Worm (Caenorhabditis elegans) whole organism, L3 larva: ENCODE results near the gene Y56A3A.41.

Experiments
- R02D3.7 ChIP-seq: fragments of 150-350 bp; optimal IDR thresholded peaks from 2 replicates; lab custom pipeline; 2014; ENCODE audit warnings: missing biosample characterization, missing genetic modification characterization
- ZK546.5 ChIP-seq: sonication (generic microtip); optimal IDR thresholded peaks from 2 replicates; lab custom pipeline; 2017; ENCODE audit warnings: missing biosample characterization, missing genetic modification characterization
- aly-2 ChIP-seq: fragments of 150-350 bp; optimal IDR thresholded peaks from 2 replicates; lab custom pipeline; 2014; ENCODE audit warnings: missing biosample characterization, missing genetic modification characterization
- ama-1 ChIP-seq: fragments of 150-350 bp; optimal IDR thresholded peaks from 2 replicates; lab custom pipeline; 2018
- ceh-16 ChIP-seq: sonication (generic microtip); optimal IDR thresholded peaks from 2 replicates; lab custom pipeline; 2017; ENCODE audit warnings: missing biosample characterization, missing genetic modification characterization
- ceh-28 ChIP-seq: fragments of 150-350 bp; optimal IDR thresholded peaks from 2 replicates; lab custom pipeline; 2014; ENCODE audit warnings: missing biosample characterization, missing genetic modification reagents, missing genetic modification characterization
- ceh-82 ChIP-seq: fragments of 150-350 bp; optimal IDR thresholded peaks from 2 replicates; lab custom pipeline; 2014; ENCODE audit warnings: missing biosample characterization, missing genetic modification characterization
- ceh-9 ChIP-seq: sonication (generic microtip); optimal IDR thresholded peaks from 2 replicates; lab custom pipeline; 2018; ENCODE audit warnings: missing biosample characterization, missing genetic modification characterization
- daf-12 ChIP-seq: fragments of 150-350 bp; optimal IDR thresholded peaks from 2 replicates; lab custom pipeline; 2014; ENCODE audit warnings: missing biosample characterization, missing genetic modification reagents, missing genetic modification characterization
- egl-27 ChIP-seq: sonication (generic microtip); optimal IDR thresholded peaks from 4 replicates; lab custom pipeline; 2017; ENCODE audit warnings: missing biosample characterization, missing genetic modification reagents, missing genetic modification characterization
- egl-5 ChIP-seq: fragments of 150-350 bp; optimal IDR thresholded peaks from 2 replicates; lab custom pipeline; 2017; ENCODE audit warnings: missing biosample characterization, missing genetic modification reagents, missing genetic modification characterization, inconsistent platforms
- elt-1 ChIP-seq: fragments of 150-350 bp; optimal IDR thresholded peaks from 2 replicates; lab custom pipeline; 2014; ENCODE audit warnings: missing biosample characterization, missing genetic modification characterization
- elt-2 ChIP-seq: sonication (generic microtip); optimal IDR thresholded peaks from 2 replicates; lab custom pipeline; 2016; ENCODE audit warnings: missing genetic modification reagents, mild to moderate bottlenecking, missing genetic modification characterization, missing compliant biosample characterization
- elt-3 ChIP-seq, 3 experiments: fragments of 150-350 bp in 1 of 3; sonication (generic microtip) in 2 of 3; optimal IDR thresholded peaks; 2 replicates in 2 of 3; 4 replicates in 1 of 3; lab custom pipeline; 2014 to 2017; ENCODE audit warnings: missing biosample characterization in 3 of 3, missing genetic modification characterization in 3 of 3
- eor-1 ChIP-seq, 2 experiments: fragments of 150-350 bp; optimal IDR thresholded peaks; 2 replicates each; lab custom pipeline; 2014 to 2018; ENCODE audit warnings: missing biosample characterization in 2 of 2, missing genetic modification characterization in 2 of 2
- fkh-10 ChIP-seq: sonication (generic microtip); optimal IDR thresholded peaks from 2 replicates; lab custom pipeline; 2017; ENCODE audit warnings: missing biosample characterization, missing genetic modification reagents, missing genetic modification characterization
- fkh-2 ChIP-seq: fragments of 150-350 bp; optimal IDR thresholded peaks from 2 replicates; lab custom pipeline; 2014; ENCODE audit warnings: missing biosample characterization, missing genetic modification reagents, missing genetic modification characterization
- fos-1 ChIP-seq: fragments of 150-350 bp; optimal IDR thresholded peaks from 2 replicates; lab custom pipeline; 2014; ENCODE audit warnings: missing biosample characterization, missing genetic modification characterization
- hmg-11 ChIP-seq: sonication (generic microtip); optimal IDR thresholded peaks from 2 replicates; lab custom pipeline; 2016; ENCODE audit warnings: missing genetic modification characterization, missing compliant biosample characterization
- jun-1 ChIP-seq: fragments of 150-350 bp; optimal IDR thresholded peaks from 2 replicates; lab custom pipeline; 2014; ENCODE audit warnings: missing biosample characterization, missing genetic modification reagents, missing genetic modification characterization
- lin-15B ChIP-seq: fragments of 150-350 bp; optimal IDR thresholded peaks from 2 replicates; lab custom pipeline; 2014; ENCODE audit warnings: missing biosample characterization, missing genetic modification characterization
- lin-39 ChIP-seq: fragments of 150-350 bp; optimal IDR thresholded peaks from 2 replicates; lab custom pipeline; 2018; ENCODE audit warnings: missing biosample characterization, missing genetic modification reagents, missing genetic modification characterization
- lsy-12 ChIP-seq: sonication (generic microtip); optimal IDR thresholded peaks from 2 replicates; lab custom pipeline; 2016; ENCODE audit warnings: mild to moderate bottlenecking, missing genetic modification characterization, missing compliant biosample characterization
- mdl-1 ChIP-seq: fragments of 150-350 bp; optimal IDR thresholded peaks from 2 replicates; lab custom pipeline; 2014; ENCODE audit warnings: missing biosample characterization, missing genetic modification characterization
- mml-1 ChIP-seq: fragments of 150-350 bp; sonication (generic microtip); optimal IDR thresholded peaks from 3 replicates; lab custom pipeline; 2014; ENCODE audit warnings: missing biosample characterization, missing genetic modification characterization
- nfya-1 ChIP-seq: sonication (generic microtip); optimal IDR thresholded peaks from 2 replicates; lab custom pipeline; 2017; ENCODE audit warnings: missing genetic modification characterization, mild to moderate bottlenecking, missing compliant biosample characterization, antibody characterized with exemption, moderate library complexity; ENCODE audit not compliant: insufficient read depth
- nhr-11 ChIP-seq: fragments of 150-350 bp; optimal IDR thresholded peaks from 2 replicates; lab custom pipeline; 2014; ENCODE audit warnings: missing biosample characterization, missing genetic modification characterization
- nhr-12 ChIP-seq: fragments of 150-350 bp; optimal IDR thresholded peaks from 2 replicates; lab custom pipeline; 2014; ENCODE audit warnings: missing biosample characterization, missing genetic modification characterization
- nhr-23 ChIP-seq: fragments of 150-350 bp; optimal IDR thresholded peaks from 2 replicates; lab custom pipeline; 2014; ENCODE audit warnings: missing biosample characterization, missing genetic modification reagents, missing genetic modification characterization
- nhr-237 ChIP-seq: fragments of 150-350 bp; optimal IDR thresholded peaks from 2 replicates; lab custom pipeline; 2014; ENCODE audit warnings: missing biosample characterization, missing genetic modification characterization
- nhr-25 ChIP-seq: sonication (generic microtip); optimal IDR thresholded peaks from 2 replicates; lab custom pipeline; 2017; ENCODE audit warnings: missing biosample characterization, missing genetic modification characterization
- nhr-28 ChIP-seq: fragments of 150-350 bp; optimal IDR thresholded peaks from 2 replicates; lab custom pipeline; 2014; ENCODE audit warnings: missing biosample characterization, missing genetic modification characterization
- nhr-43 ChIP-seq: sonication (generic microtip); optimal IDR thresholded peaks from 2 replicates; lab custom pipeline; 2016; ENCODE audit warnings: mild to moderate bottlenecking, missing genetic modification characterization, missing compliant biosample characterization; ENCODE audit not compliant: poor library complexity, severe bottlenecking
- nhr-67 ChIP-seq: fragments of 150-350 bp; optimal IDR thresholded peaks from 2 replicates; lab custom pipeline; 2014; ENCODE audit warnings: missing biosample characterization, missing genetic modification characterization
- nhr-76 ChIP-seq: fragments of 150-350 bp; sonication (generic microtip); optimal IDR thresholded peaks from 5 replicates; lab custom pipeline; 2014; ENCODE audit warnings: missing biosample characterization, missing genetic modification characterization
- nhr-77 ChIP-seq: fragments of 150-350 bp; optimal IDR thresholded peaks from 2 replicates; lab custom pipeline; 2014; ENCODE audit warnings: missing biosample characterization, missing genetic modification characterization
- pha-4 ChIP-seq: fragments of 150-350 bp; optimal IDR thresholded peaks from 2 replicates; lab custom pipeline; 2014; ENCODE audit warnings: missing biosample characterization, missing genetic modification reagents, missing genetic modification characterization
- pqm-1 ChIP-seq: fragments of 150-350 bp; optimal IDR thresholded peaks from 2 replicates; lab custom pipeline; 2017; ENCODE audit warnings: missing biosample characterization, missing genetic modification characterization, inconsistent platforms
- sea-2 ChIP-seq: fragments of 150-350 bp; sonication (generic microtip); optimal IDR thresholded peaks from 4 replicates; lab custom pipeline; 2014; ENCODE audit warnings: missing biosample characterization, missing genetic modification reagents, missing genetic modification characterization
- skn-1 ChIP-seq: fragments of 150-350 bp; optimal IDR thresholded peaks from 2 replicates; lab custom pipeline; 2014; ENCODE audit warnings: missing biosample characterization, missing genetic modification characterization
- snpc-4 ChIP-seq: fragments of 150-350 bp; optimal IDR thresholded peaks from 2 replicates; lab custom pipeline; 2014; ENCODE audit warnings: missing biosample characterization, missing genetic modification characterization
- tbx-2 ChIP-seq: sonication (generic microtip); optimal IDR thresholded peaks from 2 replicates; lab custom pipeline; 2016; ENCODE audit warnings: mild to moderate bottlenecking, missing genetic modification characterization, missing compliant biosample characterization
- unc-39 ChIP-seq: sonication (generic microtip); optimal IDR thresholded peaks from 4 replicates; lab custom pipeline; 2017; ENCODE audit warnings: missing biosample characterization, missing genetic modification characterization
- unc-62 ChIP-seq: fragments of 150-350 bp; sonication (generic microtip); optimal IDR thresholded peaks from 4 replicates; lab custom pipeline; 2014; ENCODE audit warnings: missing biosample characterization, missing genetic modification reagents, missing genetic modification characterization
- zag-1 ChIP-seq: fragments of 150-350 bp; optimal IDR thresholded peaks from 2 replicates; lab custom pipeline; 2014; ENCODE audit warnings: missing biosample characterization, missing genetic modification characterization
- ztf-11 ChIP-seq: fragments of 150-350 bp; optimal IDR thresholded peaks from 2 replicates; lab custom pipeline; 2014; ENCODE audit warnings: missing biosample characterization, missing genetic modification characterization
- ztf-4 ChIP-seq: fragments of 150-350 bp; optimal IDR thresholded peaks from 2 replicates; lab custom pipeline; 2014; ENCODE audit warnings: missing biosample characterization, missing genetic modification characterization

Gene Y56A3A.41

ce11 chrIII:11870009-11870408 lies 22.8 kb downstream of the Y56A3A.41 start:
- TF ChIP-seq ztf-11: no peak
- peak; percentile 65 for TF ChIP-seq elt-2 (tag; lab: Kevin White, UChicago)
- peak; percentile 97 for TF ChIP-seq lin-15B (tag; lab: Kevin White, UChicago)
- TF ChIP-seq snpc-4 (tag; lab: Kevin White, UChicago): peak; percentile 97
- no peak for TF ChIP-seq zag-1 (tag; lab: Kevin White, UChicago)
- TF ChIP-seq egl-27 (tag; lab: Kevin White, UChicago): peak; percentile 7
- TF ChIP-seq ceh-82: no peak
- TF ChIP-seq daf-12: no peak
- no peak for TF ChIP-seq unc-62 (GFP tag; lab: Kevin White, UChicago)
- TF ChIP-seq fos-1: no peak
- no peak for TF ChIP-seq eor-1 (tag; optimal IDR thresholded peaks at IDR 0.05; lab: Kevin White, UChicago)
- peak; percentile 23 for TF ChIP-seq fkh-2 (tag; lab: Kevin White, UChicago)
- TF ChIP-seq nhr-237 (tag; lab: Kevin White, UChicago): no peak
- no peak for TF ChIP-seq aly-2
- peak; percentile 53 for TF ChIP-seq skn-1 (tag; lab: Kevin White, UChicago)
- TF ChIP-seq nhr-76 (tag; lab: Kevin White, UChicago): no peak
- TF ChIP-seq jun-1 (tag; lab: Kevin White, UChicago): peak; percentile 68
- no peak for TF ChIP-seq nhr-67 (tag; lab: Kevin White, UChicago)
- TF ChIP-seq mdl-1 (tag; lab: Kevin White, UChicago): no peak
- no peak for TF ChIP-seq ztf-4 (tag; lab: Kevin White, UChicago)
- TF ChIP-seq elt-3 (tag; optimal IDR thresholded peaks at IDR 0.05; lab: Kevin White, UChicago): no peak
- TF ChIP-seq ceh-28 (tag; lab: Kevin White, UChicago): peak; percentile 50
- TF ChIP-seq pqm-1 (tag; lab: Kevin White, UChicago): peak; percentile 61
- TF ChIP-seq unc-39: no peak
- TF ChIP-seq nhr-43 (tag; lab: Kevin White, UChicago): peak; percentile 86
- peak; percentile 25 for TF ChIP-seq tbx-2 (tag; lab: Kevin White, UChicago)
- TF ChIP-seq nhr-28 (tag; lab: Kevin White, UChicago): no peak
- TF ChIP-seq nhr-23 (tag; lab: Kevin White, UChicago): peak; percentile 79
- TF ChIP-seq ceh-16 (tag; lab: Kevin White, UChicago): peak; percentile 24
- TF ChIP-seq fkh-10 (GFP tag; lab: Kevin White, UChicago): peak; percentile 68
- no peak for TF ChIP-seq elt-1 (tag; lab: Kevin White, UChicago)
- TF ChIP-seq nhr-11 (tag; lab: Kevin White, UChicago): no peak
- no peak for TF ChIP-seq sea-2
- TF ChIP-seq mml-1 (tag; lab: Kevin White, UChicago): no peak
- peak; percentile 47 for TF ChIP-seq R02D3.7 (tag; lab: Kevin White, UChicago)
- peak; percentile 86 for TF ChIP-seq egl-5 (tag; lab: Kevin White, UChicago)
- TF ChIP-seq lin-39 (tag; lab: Kevin White, UChicago): peak; percentile 95
- TF ChIP-seq lsy-12: peak; percentile 64
- TF ChIP-seq pha-4: peak; percentile 96
- TF ChIP-seq hmg-11 (tag; lab: Kevin White, UChicago): peak; percentile 82
- peak; percentile 97 for TF ChIP-seq nfya-1 (tag; lab: Kevin White, UChicago)
- no peak for TF ChIP-seq nhr-77 (tag; lab: Kevin White, UChicago)
- TF ChIP-seq nhr-25 (tag; lab: Kevin White, UChicago): peak; percentile 74
- no peak for TF ChIP-seq ceh-9
- no peak for TF ChIP-seq ZK546.5 (tag; lab: Kevin White, UChicago)
- TF ChIP-seq nhr-12: no peak
- TF ChIP-seq ama-1 (lab: Kevin White, UChicago): peak; percentile 43
- TF ChIP-seq, all 47 proteins: peak for 23
